Worm (Caenorhabditis elegans) whole organism, late embryonic: ENCODE results near the gene C14B1.12.

Experiments used
- F13H6.1 ChIP-seq: sonication (generic microtip); optimal IDR thresholded peaks from 2 replicates; lab custom pipeline; 2016; ENCODE audit warnings: missing genetic modification characterization, missing compliant biosample characterization
- ceh-2 ChIP-seq: sonication (generic microtip); optimal IDR thresholded peaks from 2 replicates; lab custom pipeline; 2016; ENCODE audit warnings: missing genotype, missing genetic modification characterization, missing compliant biosample characterization
- dmd-4 ChIP-seq: sonication (generic microtip); optimal IDR thresholded peaks from 2 replicates; lab custom pipeline; 2016; ENCODE audit warnings: borderline replicate concordance, missing genetic modification characterization, missing compliant biosample characterization
- fax-1 ChIP-seq: sonication (generic microtip); optimal IDR thresholded peaks from 2 replicates; lab custom pipeline; 2016; ENCODE audit warnings: missing genotype, missing genetic modification characterization, missing compliant biosample characterization
- npax-4 ChIP-seq: sonication (generic microtip); optimal IDR thresholded peaks from 2 replicates; lab custom pipeline; 2016; ENCODE audit warnings: missing genetic modification characterization, missing compliant biosample characterization

- TF ChIP-seq fax-1 (tag; lab: Kevin White, UChicago) (no peak), npax-4 (tag; lab: Kevin White, UChicago) (no peak), F13H6.1 (tag; lab: Kevin White, UChicago) (no peak), ceh-2 (tag; lab: Kevin White, UChicago) (no peak), dmd-4 (tag; lab: Kevin White, UChicago) (no peak)
Measured at ce11 chrIII:3703397-3703796, 21.4 kb downstream of the C14B1.12 start, which contains the start of gene C14B1.3.
